Worm (Caenorhabditis elegans) whole organism, L4 larva: ENCODE measurements around the gene T10H9.8.

Experiments
- F26F4.8 ChIP-seq: fragments of 200-800 bp; sonication (Bioruptor generic); conservative IDR thresholded peaks from 2 replicates; pipeline ENCODE4 v1.3.6; 2022; ENCODE audit warnings: missing genetic modification characterization, missing compliant biosample characterization
- R02D3.7 ChIP-seq: fragments of 150-350 bp; sonication (generic microtip); optimal IDR thresholded peaks from 3 replicates; lab custom pipeline; 2014; ENCODE audit warnings: missing biosample characterization, missing genetic modification characterization
- Y105C5A.15 ChIP-seq: fragments of 200-800 bp; sonication (Bioruptor generic); IDR thresholded peaks from 2 replicates; pipeline ENCODE4 v1.3.6; 2022; ENCODE audit warnings: missing genetic modification characterization, missing compliant biosample characterization
- Y48G9A.11 ChIP-seq: fragments of 200-800 bp; sonication (Bioruptor generic); IDR thresholded peaks from 2 replicates; pipeline ENCODE4 v1.3.6; 2022; ENCODE audit warnings: missing genetic modification reagents, missing genetic modification characterization, missing compliant biosample characterization
- aha-1 ChIP-seq: fragments of 150-350 bp; peaks from one replicate; lab custom pipeline; 2014; ENCODE audit warnings: missing biosample characterization, missing genetic modification characterization
- ceh-44 ChIP-seq: fragments of 200-800 bp; sonication (Bioruptor generic); IDR thresholded peaks from 2 replicates; pipeline ENCODE4 v1.3.6; 2022; ENCODE audit warnings: missing genetic modification reagents, missing genetic modification characterization, missing compliant biosample characterization
- ces-1 ChIP-seq: fragments of 150-350 bp; sonication (generic microtip); optimal IDR thresholded peaks from 4 replicates; lab custom pipeline; 2014; ENCODE audit warnings: missing biosample characterization, missing genetic modification reagents, missing genetic modification characterization
- cey-2 ChIP-seq: sonication (generic microtip); optimal IDR thresholded peaks from 3 replicates; lab custom pipeline; 2017; ENCODE audit warnings: missing genetic modification characterization, mild to moderate bottlenecking, missing compliant biosample characterization, antibody characterized with exemption, borderline replicate concordance; ENCODE audit not compliant: insufficient read depth
- dpl-1 ChIP-seq: fragments of 150-350 bp; optimal IDR thresholded peaks from 2 replicates; lab custom pipeline; 2014; ENCODE audit warnings: missing biosample characterization, missing genetic modification reagents, missing genetic modification characterization
- fos-1 ChIP-seq: fragments of 150-350 bp; optimal IDR thresholded peaks from 2 replicates; lab custom pipeline; 2014; ENCODE audit warnings: missing biosample characterization, missing genetic modification characterization
- hlh-11 ChIP-seq: fragments of 200-800 bp; sonication (Bioruptor generic); optimal IDR thresholded peaks from 2 replicates; lab custom pipeline; 2018; ENCODE audit warnings: mild to moderate bottlenecking, missing genetic modification characterization, missing compliant biosample characterization
- jun-1 ChIP-seq: fragments of 150-350 bp; optimal IDR thresholded peaks from 2 replicates; lab custom pipeline; 2014; ENCODE audit warnings: missing biosample characterization, missing genetic modification reagents, missing genetic modification characterization
- lin-15B ChIP-seq: fragments of 150-350 bp; sonication (generic microtip); optimal IDR thresholded peaks from 3 replicates; lab custom pipeline; 2014; ENCODE audit warnings: missing biosample characterization, missing genetic modification characterization
- lin-29 ChIP-seq: fragments of 200-800 bp; sonication (Bioruptor generic); IDR thresholded peaks from 2 replicates; pipeline ENCODE4 v1.3.6; 2022; ENCODE audit warnings: missing genetic modification reagents, missing genetic modification characterization, missing compliant biosample characterization
- lin-38 ChIP-seq: fragments of 200-800 bp; sonication (Bioruptor generic); IDR thresholded peaks from 2 replicates; pipeline ENCODE4 v1.3.6; 2022; ENCODE audit warnings: missing genetic modification reagents, missing genetic modification characterization, missing compliant biosample characterization
- lsy-2 ChIP-seq, 2 experiments: fragments of 150-350 bp in 1 of 2; sonication (generic microtip) in 1 of 2; optimal IDR thresholded peaks; 2 replicates each; lab custom pipeline; 2014 to 2017; ENCODE audit warnings: missing biosample characterization in 2 of 2, missing genetic modification characterization in 2 of 2
- madf-9 ChIP-seq: fragments of 200-800 bp; sonication (Bioruptor generic); conservative IDR thresholded peaks from 2 replicates; pipeline ENCODE4 v1.3.6; 2022; ENCODE audit warnings: missing genetic modification reagents, missing genetic modification characterization, missing compliant biosample characterization
- mep-1 ChIP-seq: fragments of 150-350 bp; sonication (generic microtip); optimal IDR thresholded peaks from 3 replicates; lab custom pipeline; 2014; ENCODE audit warnings: missing biosample characterization, missing genetic modification characterization
- nhr-10 ChIP-seq: fragments of 150-350 bp; optimal IDR thresholded peaks from 2 replicates; lab custom pipeline; 2014; ENCODE audit warnings: missing biosample characterization, missing genetic modification characterization
- nhr-237 ChIP-seq: sonication (generic microtip); optimal IDR thresholded peaks from 2 replicates; lab custom pipeline; 2017; ENCODE audit warnings: missing biosample characterization, missing genetic modification characterization
- nhr-41 ChIP-seq: fragments of 200-800 bp; sonication (Bioruptor generic); IDR thresholded peaks from 2 replicates; pipeline ENCODE4 v1.3.6; 2022; ENCODE audit warnings: missing genetic modification reagents, missing genetic modification characterization, missing compliant biosample characterization
- nhr-48 ChIP-seq: sonication (generic microtip); optimal IDR thresholded peaks from 2 replicates; lab custom pipeline; 2016; ENCODE audit warnings: mild to moderate bottlenecking, missing genetic modification characterization, missing compliant biosample characterization
- nhr-77 ChIP-seq: fragments of 150-350 bp; optimal IDR thresholded peaks from 2 replicates; lab custom pipeline; 2014; ENCODE audit warnings: missing biosample characterization, missing genetic modification characterization
- pha-4 ChIP-seq, 2 experiments: fragments of 150-350 bp in 1 of 2; fragments of 200-800 bp in 1 of 2; sonication (Bioruptor generic) in 1 of 2; IDR thresholded peaks in 1 of 2; optimal IDR thresholded peaks in 1 of 2; 2 replicates each; pipeline versions ENCODE4 v1.3.6 to Lab custom; 2014 to 2022; ENCODE audit warnings: missing genetic modification characterization in 2 of 2, missing genetic modification reagents in 2 of 2, missing biosample characterization in 1 of 2, missing compliant biosample characterization in 1 of 2
- saeg-2 ChIP-seq: fragments of 200-800 bp; sonication (Bioruptor generic); IDR thresholded peaks from 2 replicates; pipeline ENCODE4 v1.3.6; 2022; ENCODE audit warnings: missing genetic modification reagents, missing genetic modification characterization, missing compliant biosample characterization
- set-16 ChIP-seq: fragments of 200-800 bp; sonication (Bioruptor generic); IDR thresholded peaks from 2 replicates; pipeline ENCODE4 v1.3.6; 2022; ENCODE audit warnings: missing genetic modification reagents, missing genetic modification characterization, missing compliant biosample characterization
- snpc-4 ChIP-seq: fragments of 150-350 bp; optimal IDR thresholded peaks from 2 replicates; lab custom pipeline; 2014; ENCODE audit warnings: missing biosample characterization, missing genetic modification characterization
- tra-1 ChIP-seq: fragments of 200-800 bp; sonication (Bioruptor generic); IDR thresholded peaks from 2 replicates; pipeline ENCODE4 v1.3.6; 2022; ENCODE audit warnings: missing genetic modification reagents, missing genetic modification characterization, missing compliant biosample characterization
- unc-62 ChIP-seq, 3 experiments: fragments of 150-350 bp in 1 of 3; sonication (generic microtip); optimal IDR thresholded peaks in 2 of 3; peaks in 1 of 3; 1 replicate in 1 of 3; 2 replicates in 2 of 3; lab custom pipeline; 2014 to 2017; ENCODE audit warnings: missing biosample characterization in 3 of 3, missing genetic modification characterization in 3 of 3, missing genetic modification reagents in 3 of 3, missing genotype in 1 of 3
- zfp-3 ChIP-seq: fragments of 200-800 bp; sonication (Bioruptor generic); conservative IDR thresholded peaks from 2 replicates; pipeline ENCODE4 v1.3.6; 2022; ENCODE audit warnings: missing genetic modification reagents, missing genetic modification characterization, missing compliant biosample characterization
- zip-2 ChIP-seq: fragments of 150-350 bp; optimal IDR thresholded peaks from 2 replicates; lab custom pipeline; 2014; ENCODE audit warnings: missing biosample characterization, missing genetic modification characterization
- ztf-7 ChIP-seq: fragments of 150-350 bp; optimal IDR thresholded peaks from 2 replicates; lab custom pipeline; 2014; ENCODE audit warnings: missing biosample characterization, missing genetic modification characterization

The T10H9.8 gene

DNA sequence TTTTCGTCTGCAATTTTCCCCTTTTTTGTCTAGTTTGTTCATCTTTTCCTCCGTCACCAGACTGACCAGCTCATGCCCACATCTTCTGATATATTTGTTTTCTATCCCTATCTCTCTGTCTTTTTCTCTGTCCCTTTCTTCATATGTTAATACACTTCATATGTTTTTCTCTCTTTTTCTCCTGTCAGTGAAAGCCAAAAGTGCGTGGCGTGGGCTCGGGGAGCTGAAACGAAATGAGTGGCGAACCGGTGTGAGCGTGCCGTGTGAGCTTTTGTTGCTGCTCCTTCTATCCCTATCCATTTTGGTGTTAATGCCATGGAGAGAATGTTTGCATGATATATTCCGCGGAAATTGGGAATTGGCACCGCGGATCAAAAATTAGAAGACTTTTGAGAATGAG is 20.3 kb upstream of the T10H9.8 start:
- peak; percentile 83 for TF ChIP-seq aha-1 (tag; lab: Kevin White, UChicago)
- no peak for TF ChIP-seq snpc-4 (tag; lab: Kevin White, UChicago)

ce11 chrV:6632925-6633324 is 19.2 kb upstream of the T10H9.8 start, which contains the start of gene scd-2:
scd-2 (plus strand) TSS chrV:6633225.
- TF ChIP-seq Y105C5A.15: no peak
- TF ChIP-seq nhr-10: no peak
- no peak for TF ChIP-seq jun-1 (tag; lab: Kevin White, UChicago)
- TF ChIP-seq mep-1 (tag; lab: Kevin White, UChicago): no peak
- TF ChIP-seq tra-1 (GFP tag; lab: Robert Waterston, UW): no peak
- no peak for TF ChIP-seq lin-38 (GFP tag; lab: Robert Waterston, UW)
- TF ChIP-seq ztf-7 (tag; lab: Kevin White, UChicago): no peak
- no peak for TF ChIP-seq set-16 (GFP tag; lab: Robert Waterston, UW)
- TF ChIP-seq fos-1 (tag; lab: Kevin White, UChicago): no peak
- TF ChIP-seq R02D3.7 (tag; lab: Kevin White, UChicago): no peak
- no peak for TF ChIP-seq nhr-41 (GFP tag; lab: Robert Waterston, UW)

- TF ChIP-seq nhr-48 (tag; lab: Kevin White, UChicago) (no peak), lin-15B (no peak), lsy-2 (tag; optimal IDR thresholded peaks at IDR 0.05; lab: Kevin White, UChicago) (no peak), dpl-1 (GFP tag; lab: Kevin White, UChicago) (no peak), nhr-41 (GFP tag; lab: Robert Waterston, UW) (no peak), lin-29 (GFP tag; lab: Robert Waterston, UW) (no peak), F26F4.8 (GFP tag; lab: Robert Waterston, UW) (no peak), saeg-2 (no peak), nhr-237 (tag; lab: Kevin White, UChicago) (no peak), unc-62 (GFP tag; optimal IDR thresholded peaks at IDR 0.05 in 1 of 2; lab: Kevin White, UChicago) (no peak), unc-62 (tag; optimal IDR thresholded peaks at IDR 0.05; lab: Kevin White, UChicago) (no peak), pha-4 (GFP tag; IDR thresholded peaks at IDR 0.05; lab: Robert Waterston, UW) (no peak), pha-4 (tag; optimal IDR thresholded peaks at IDR 0.05; lab: Kevin White, UChicago) (no peak), Y105C5A.15 (no peak), zip-2 (no peak), ces-1 (GFP tag; lab: Kevin White, UChicago) (no peak), madf-9 (GFP tag; lab: Robert Waterston, UW) (no peak), zfp-3 (GFP tag; lab: Robert Waterston, UW) (no peak), cey-2 (tag; lab: Kevin White, UChicago) (no peak), ceh-44 (GFP tag; lab: Robert Waterston, UW) (no peak), nhr-77 (tag; lab: Kevin White, UChicago) (no peak)
These were observed 6.3 kb upstream of the T10H9.8 start for ce11 chrV:6645810-6646209.

DNA sequence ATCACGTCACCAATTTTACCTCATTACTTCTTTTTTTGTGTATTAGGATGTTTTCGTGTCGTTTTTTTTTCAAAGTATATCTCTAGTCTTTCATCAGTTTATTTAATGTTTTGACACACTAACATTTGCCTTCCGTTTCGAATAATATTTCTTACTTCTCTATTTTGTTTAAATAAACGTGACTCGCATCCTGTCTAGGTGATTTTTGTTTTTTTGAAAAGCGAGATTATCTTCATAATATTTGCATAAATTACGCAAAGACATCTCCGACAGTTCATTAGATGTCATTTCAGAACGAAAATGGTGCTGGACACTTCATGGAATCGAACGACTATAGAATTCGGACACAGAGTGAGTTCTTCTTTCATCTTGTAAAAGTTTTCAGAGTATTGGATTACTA is 2.8 kb upstream of the T10H9.8 start, which contains the start of gene T10H9.1:
TSS of gene T10H9.1 (plus strand) at position 301 of the 400 bp plus-strand sequence.
- TF ChIP-seq unc-62 (GFP tag; optimal IDR thresholded peaks at IDR 0.05 in 1 of 2; lab: Kevin White, UChicago) (peak in 1 of 2 experiments; percentile 49), unc-62 (tag; optimal IDR thresholded peaks at IDR 0.05; lab: Kevin White, UChicago) (no peak), hlh-11 (tag; lab: Kevin White, UChicago) (no peak)

ce11 chrV:6650508-6650907 is 1.6 kb upstream of the T10H9.8 start:
- TF ChIP-seq Y48G9A.11 (no peak), cey-2 (tag; lab: Kevin White, UChicago) (no peak), unc-62 (GFP tag; optimal IDR thresholded peaks at IDR 0.05 in 1 of 2; lab: Kevin White, UChicago) (peak in 1 of 2 experiments; percentile 93), unc-62 (tag; optimal IDR thresholded peaks at IDR 0.05; lab: Kevin White, UChicago) (no peak)
